Fruit fly (Drosophila melanogaster): ENCODE results near the gene CG3982.

The CG3982 gene

dm6 chr3L:9420054-9420818, 3.0 kb upstream of the CG3982 start (continued):
- TF ChIP-seq croc (GFP tag; conservative IDR thresholded peaks at IDR 0.05) (peak; percentile 20; the same call in 1 of the 3 replicates), CG8765 (GFP tag; IDR thresholded peaks at IDR 0.05) (no peak), wor (GFP tag; IDR thresholded peaks at IDR 0.05) (peak; percentile 38; the same call in 1 of the 2 replicates), Hmx (GFP tag; optimal IDR thresholded peaks at IDR 0.05) (no peak), gcm2 (GFP tag; optimal IDR thresholded peaks at IDR 0.05) (no peak), CG15073 (GFP tag; optimal IDR thresholded peaks at IDR 0.05) (no peak), CG13894 (tag; optimal IDR thresholded peaks at IDR 0.05) (no peak), sisA (GFP tag; IDR thresholded peaks at IDR 0.05) (peak; percentile 53; the same call in 1 of the 2 replicates), CG7372 (GFP tag; IDR thresholded peaks at IDR 0.05) (no peak), bbx (GFP tag; IDR thresholded peaks at IDR 0.05; ENCODE audit: partially characterized antibody) (no peak), CG12942 (GFP tag; optimal IDR thresholded peaks at IDR 0.05) (peak; percentile 4), C15 (GFP tag; IDR thresholded peaks at IDR 0.05) (no peak), sens-2 (GFP tag; IDR thresholded peaks at IDR 0.05) (no peak), CG15269 (tag; optimal IDR thresholded peaks at IDR 0.05) (peak; percentile 66), esg (GFP tag; conservative IDR thresholded peaks at IDR 0.05) (peak; percentile 63; the same call in 1 of the 2 replicates), prd (optimal IDR thresholded peaks at IDR 0.05) (no peak), prd (GFP tag; IDR thresholded peaks at IDR 0.05) (peak; percentile 56; the same call in 2 of the 3 replicates), CG4424 (GFP tag; optimal IDR thresholded peaks at IDR 0.05) (peak; percentile 51), CG9437 (GFP tag; optimal IDR thresholded peaks at IDR 0.05) (peak; percentile 24), CG6689 (GFP tag; IDR thresholded peaks at IDR 0.05) (peak; percentile 65; the same call in 1 of the 2 replicates), h (optimal IDR thresholded peaks at IDR 0.05) (no peak), Hey (tag; optimal IDR thresholded peaks at IDR 0.05) (no peak), CG9609 (GFP tag; optimal IDR thresholded peaks at IDR 0.05) (no peak), Bgb (GFP tag; IDR thresholded peaks at IDR 0.05; ENCODE audit: partially characterized antibody) (no peak), repo (GFP tag; optimal IDR thresholded peaks at IDR 0.05) (no peak), CG7556 (GFP tag; optimal IDR thresholded peaks at IDR 0.05) (peak; percentile 62), CG43689 (GFP tag; IDR thresholded peaks at IDR 0.05) (peak; percentile 53; the same call in 1 of the 2 replicates), CG3995 (GFP tag; optimal IDR thresholded peaks at IDR 0.05) (no peak), bowl (GFP tag; IDR thresholded peaks at IDR 0.05) (no peak), BEAF-32 (GFP tag; optimal IDR thresholded peaks at IDR 0.05) (no peak), CG5245 (GFP tag; optimal IDR thresholded peaks at IDR 0.05) (no peak), YL-1 (GFP tag; optimal IDR thresholded peaks at IDR 0.05) (no peak), Bdp1 (GFP tag; optimal IDR thresholded peaks at IDR 0.05) (no peak), CG17359 (tag; optimal IDR thresholded peaks at IDR 0.05) (peak; percentile 66), amos (GFP tag; IDR thresholded peaks at IDR 0.05; ENCODE audit: partially characterized antibody) (no peak), seq (GFP tag; IDR thresholded peaks at IDR 0.05) (peak; percentile 58; the same call in 1 of the 2 replicates), bcd (GFP tag; optimal IDR thresholded peaks at IDR 0.05) (peak; percentile 35), CG17361 (GFP tag; IDR thresholded peaks at IDR 0.05) (0 out of 3 replicates have a peak, but pooled peaks have one; percentile 26), chn (GFP tag; optimal IDR thresholded peaks at IDR 0.05) (no peak), CoRest (tag; optimal IDR thresholded peaks at IDR 0.05) (peak; percentile 38), slou (GFP tag; optimal IDR thresholded peaks at IDR 0.05) (no peak), CG1832 (GFP tag; optimal IDR thresholded peaks at IDR 0.05) (no peak), CG12071 (GFP tag; optimal IDR thresholded peaks at IDR 0.05) (no peak), GATAe (GFP tag; conservative IDR thresholded peaks at IDR 0.05) (no peak), CG10959 (GFP tag; IDR thresholded peaks at IDR 0.05) (no peak), Hsf (GFP tag; optimal IDR thresholded peaks at IDR 0.05) (peak; percentile 25), fru (optimal IDR thresholded peaks at IDR 0.05) (no peak), ATbp (GFP tag; optimal IDR thresholded peaks at IDR 0.05) (peak; percentile 64), Stat92E (GFP tag; optimal IDR thresholded peaks at IDR 0.05) (no peak), cato (GFP tag; optimal IDR thresholded peaks at IDR 0.05; ENCODE audit: borderline replicate concordance) (no peak)

Measured in whole organism, embryonic.